Worm (Caenorhabditis elegans) whole organism, early embryonic: Measurements from ENCODE around the gene clec-184.

Experiments used
- ama-1 ChIP-seq: fragments of 150-350 bp; optimal IDR thresholded peaks from 2 replicates; lab custom pipeline; 2014
- hmbx-1 ChIP-seq: sonication (generic microtip); optimal IDR thresholded peaks from 2 replicates; lab custom pipeline; 2016; ENCODE audit warnings: mild to moderate bottlenecking, missing genetic modification characterization, missing compliant biosample characterization
- pes-1 ChIP-seq: fragments of 200-800 bp; sonication (Bioruptor generic); IDR thresholded peaks from 2 replicates; pipeline ENCODE4 v1.3.6; 2022; ENCODE audit warnings: missing genetic modification reagents, missing genetic modification characterization, missing compliant biosample characterization
- sea-1 ChIP-seq: fragments of 200-800 bp; sonication (Bioruptor generic); conservative IDR thresholded peaks from 2 replicates; pipeline ENCODE4 v1.3.6; 2022; ENCODE audit warnings: missing genetic modification characterization, missing compliant biosample characterization

DNA sequence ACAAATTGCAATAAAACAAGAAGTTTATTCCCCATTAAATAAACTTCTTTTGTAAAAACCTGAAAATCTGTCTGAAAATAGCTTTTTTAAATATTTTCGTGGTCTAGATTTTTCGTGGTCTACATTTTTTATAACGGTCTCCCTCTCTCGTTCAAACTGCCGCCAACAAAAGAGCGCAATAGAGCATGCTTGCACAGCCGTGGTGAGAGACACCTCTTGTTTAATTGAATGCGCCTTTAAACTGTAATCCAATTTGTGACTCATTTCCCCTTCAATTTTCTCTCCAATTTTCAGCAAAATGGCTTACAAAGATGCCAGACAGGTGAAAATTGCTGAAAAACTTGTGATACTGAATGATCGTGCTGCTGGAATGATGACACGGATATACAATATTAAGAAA, 28.3 kb upstream of the clec-184 start, which contains the start of gene gex-3:
- no peak for TF ChIP-seq hmbx-1 (tag; lab: Kevin White, UChicago)
- TF ChIP-seq pes-1 (GFP tag; lab: Robert Waterston, UW): no peak
- no peak for TF ChIP-seq sea-1
- no peak for TF ChIP-seq ama-1
